Fruit fly (Drosophila melanogaster) Kc167 (cell line): Measurements from ENCODE around the gene Ror.

Source experiments
- Myc ChIP-seq: fragments of >200 bp; optimal IDR thresholded peaks from 2 replicates; lab custom pipeline; 2017; ENCODE audit warnings: missing external identifiers
- Sin3A ChIP-seq: fragments of >200 bp; optimal IDR thresholded peaks from 2 replicates; lab custom pipeline; 2018; ENCODE audit warnings: missing external identifiers
- h ChIP-seq: fragments of >200 bp; optimal IDR thresholded peaks from 3 replicates; lab custom pipeline; 2018; ENCODE audit warnings: missing external identifiers
- psq ChIP-seq: fragments of >200 bp; optimal IDR thresholded peaks from 2 replicates; lab custom pipeline; 2017; ENCODE audit warnings: missing external identifiers
- ttk ChIP-seq: sonication (Bioruptor generic); optimal IDR thresholded peaks from 2 replicates; lab custom pipeline; 2017; ENCODE audit warnings: missing external identifiers

- no peak for TF ChIP-seq psq
- TF ChIP-seq h = no peak
- no peak for TF ChIP-seq Myc (lab: Kevin White, UChicago)
- TF ChIP-seq Sin3A (lab: Kevin White, UChicago) = no peak
- no peak for TF ChIP-seq ttk (lab: Kevin White, UChicago)
Observed at dm6 chr2L:10232152-10232816, 19.4 kb upstream of the Ror start, which contains the start of gene eEF1delta.
